Worm (Caenorhabditis elegans): ENCODE results near the gene W06B4.2.

The W06B4.2 gene

ce11 chrII:4462842-4463241 lies 5.1 kb upstream of the W06B4.2 start:
- TF ChIP-seq fkh-4 (tag; optimal IDR thresholded peaks at IDR 0.05; ENCODE audit: borderline replicate concordance) = no peak
- no peak for TF ChIP-seq egl-27 (tag; optimal IDR thresholded peaks at IDR 0.05)
- TF ChIP-seq ceh-82 (tag; optimal IDR thresholded peaks at IDR 0.05) = no peak
- TF ChIP-seq elt-3 (tag; optimal IDR thresholded peaks at IDR 0.05) = no peak
- TF ChIP-seq fos-1 (tag; optimal IDR thresholded peaks at IDR 0.05) = no peak
- TF ChIP-seq nhr-76 (tag; optimal IDR thresholded peaks at IDR 0.05) = no peak
- TF ChIP-seq ceh-63 (GFP tag; optimal IDR thresholded peaks at IDR 0.05) = no peak
- no peak for TF ChIP-seq F16B12.6 (tag; optimal IDR thresholded peaks at IDR 0.05)
- no peak for TF ChIP-seq skn-1 (tag; optimal IDR thresholded peaks at IDR 0.05)

DNA sequence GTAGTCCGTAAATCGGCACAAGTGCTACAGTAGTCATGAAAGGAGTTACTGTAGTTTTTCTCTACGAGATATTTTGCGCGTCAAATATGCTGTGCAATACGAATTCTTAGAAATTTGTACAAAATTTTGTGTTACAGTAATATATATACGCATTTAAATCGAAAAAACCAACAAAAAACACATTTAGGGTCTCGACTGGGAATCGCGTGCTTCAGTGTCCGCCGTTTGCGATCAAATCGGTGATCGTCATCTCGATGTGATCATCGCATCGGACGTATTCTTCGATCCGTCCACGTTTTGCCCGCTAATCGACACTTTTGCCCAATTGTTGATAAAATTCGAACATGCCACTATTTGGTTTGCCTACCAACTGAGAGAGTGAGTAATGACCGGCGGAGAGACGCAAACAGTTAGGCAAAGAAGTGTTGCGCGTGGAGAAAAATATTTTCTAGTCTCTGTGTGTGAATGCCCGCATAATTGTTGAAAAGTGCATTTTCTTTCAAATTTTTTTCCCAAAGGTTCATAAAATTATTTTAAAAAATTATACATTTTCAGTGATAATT lies 1.0 kb downstream of the W06B4.2 start:
- no peak for TF ChIP-seq fos-1 (tag; optimal IDR thresholded peaks at IDR 0.05)
- TF ChIP-seq nhr-20 (tag; optimal IDR thresholded peaks at IDR 0.05) = peak; percentile 1
- no peak for TF ChIP-seq egl-13 (tag; optimal IDR thresholded peaks at IDR 0.05)

- TF ChIP-seq vab-15 (tag; optimal IDR thresholded peaks at IDR 0.05) (no peak), efl-1 (optimal IDR thresholded peaks at IDR 0.05) (peak in 1 of 2 experiments; percentile 17), efl-1 (GFP tag; optimal IDR thresholded peaks at IDR 0.05 in 1 of 2) (no peak)
These were observed 3.1 kb downstream of the W06B4.2 start, which contains the start of gene W06B4.1 for ce11 chrII:4470972-4471645. Gene W06B4.1 (plus strand): TSS chrII:4471595.

- TF ChIP-seq ceh-82 (tag; optimal IDR thresholded peaks at IDR 0.05) (no peak), lin-15B (tag; optimal IDR thresholded peaks at IDR 0.05) (no peak), lin-35 (GFP tag; optimal IDR thresholded peaks at IDR 0.05) (no peak), efl-1 (optimal IDR thresholded peaks at IDR 0.05) (no peak), efl-1 (GFP tag; optimal IDR thresholded peaks at IDR 0.05 in 1 of 2) (peak in 1 of 2 experiments; percentile 59), fos-1 (tag; optimal IDR thresholded peaks at IDR 0.05) (no peak)
These were observed 6.2 kb downstream of the W06B4.2 start for ce11 chrII:4474005-4474655.

- TF ChIP-seq sox-4 (tag; optimal IDR thresholded peaks at IDR 0.05) (no peak), skn-1 (tag; optimal IDR thresholded peaks at IDR 0.05) (no peak), aha-1 (tag; optimal IDR thresholded peaks at IDR 0.05) (no peak), elt-3 (tag; optimal IDR thresholded peaks at IDR 0.05) (no peak), fkh-4 (tag; optimal IDR thresholded peaks at IDR 0.05; ENCODE audit: borderline replicate concordance) (no peak), snu-23 (GFP tag; optimal IDR thresholded peaks at IDR 0.05) (no peak), ztf-4 (tag; optimal IDR thresholded peaks at IDR 0.05) (no peak), Y116A8C.19 (tag; optimal IDR thresholded peaks at IDR 0.05; ENCODE audit: borderline replicate concordance) (no peak), unc-62 (GFP tag; optimal IDR thresholded peaks at IDR 0.05) (no peak), unc-130 (tag; optimal IDR thresholded peaks at IDR 0.05) (no peak), fkh-8 (tag; optimal IDR thresholded peaks at IDR 0.05) (no peak), zip-4 (GFP tag; optimal IDR thresholded peaks at IDR 0.05) (no peak)
These were observed 10.3 kb downstream of the W06B4.2 start, which contains the start of gene T05C1.1 for ce11 chrII:4478303-4478702. Gene T05C1.1 (plus strand): TSS chrII:4478603.

- no peak for TF ChIP-seq jun-1 (tag; optimal IDR thresholded peaks at IDR 0.05)
- no peak for TF ChIP-seq hlh-17 (GFP tag; optimal IDR thresholded peaks at IDR 0.05; ENCODE audit: borderline replicate concordance)
- no peak for TF ChIP-seq ces-1 (GFP tag; optimal IDR thresholded peaks at IDR 0.05)
- TF ChIP-seq tbx-2 (tag; optimal IDR thresholded peaks at IDR 0.05) = no peak
- no peak for TF ChIP-seq snu-23 (GFP tag; optimal IDR thresholded peaks at IDR 0.05)
- TF ChIP-seq elt-3 (tag; optimal IDR thresholded peaks at IDR 0.05) = no peak
- TF ChIP-seq mef-2 (tag; optimal IDR thresholded peaks at IDR 0.05) = no peak
- no peak for TF ChIP-seq nhr-85 (tag)
These were observed 14.1 kb downstream of the W06B4.2 start, which contains the start of gene T05C1.2 for ce11 chrII:4482021-4482420. Gene T05C1.2 (minus strand): TSS chrII:4482121.

Data from whole organism, L1 larva.